Worm (Caenorhabditis elegans) whole organism, young adult: Measurements from ENCODE around the gene T13C5.7.

Source experiments
- B0035.1 ChIP-seq: sonication (generic microtip); optimal IDR thresholded peaks from 2 replicates; lab custom pipeline; 2016; ENCODE audit warnings: missing genetic modification characterization, mild to moderate bottlenecking, missing compliant biosample characterization, missing genotype, missing genetic modification reagents
- B0336.3 ChIP-seq: fragments of 200-800 bp; sonication (Bioruptor generic); IDR thresholded peaks from 2 replicates; pipeline ENCODE4 v1.3.6; 2022; ENCODE audit warnings: missing genetic modification characterization, missing compliant biosample characterization
- C06A6.2 ChIP-seq: fragments of 200-800 bp; sonication (Bioruptor generic); conservative IDR thresholded peaks from 2 replicates; pipeline ENCODE4 v1.3.6; 2022; ENCODE audit warnings: missing genetic modification characterization, missing compliant biosample characterization
- C17E4.6 ChIP-seq: fragments of 200-800 bp; sonication (Bioruptor generic); IDR thresholded peaks from 2 replicates; pipeline ENCODE4 v1.3.6; 2022; ENCODE audit warnings: missing genetic modification reagents, missing genetic modification characterization, missing compliant biosample characterization
- F10E7.11 ChIP-seq: sonication (generic microtip); optimal IDR thresholded peaks from 2 replicates; lab custom pipeline; 2017; ENCODE audit warnings: mild to moderate bottlenecking, missing genetic modification characterization, moderate library complexity, missing compliant biosample characterization
- F55B11.4 ChIP-seq: sonication (generic microtip); optimal IDR thresholded peaks from 2 replicates; lab custom pipeline; 2016; ENCODE audit warnings: missing compliant biosample characterization, missing genetic modification characterization, borderline replicate concordance; ENCODE audit not compliant: insufficient read depth
- K11D2.4 ChIP-seq: fragments of 200-800 bp; sonication (Bioruptor generic); IDR thresholded peaks from 2 replicates; pipeline ENCODE4 v1.3.6; 2022; ENCODE audit warnings: missing genetic modification reagents, missing genetic modification characterization, missing compliant biosample characterization
- Y53F4B.3 ChIP-seq: fragments of 200-800 bp; sonication (Bioruptor generic); IDR thresholded peaks from 2 replicates; pipeline ENCODE4 v1.3.6; 2022; ENCODE audit warnings: missing genetic modification reagents, missing genetic modification characterization, missing compliant biosample characterization
- Y95B8A.8 ChIP-seq: fragments of 200-800 bp; sonication (Bioruptor generic); IDR thresholded peaks from 2 replicates; pipeline ENCODE4 v1.3.6; 2022; ENCODE audit warnings: missing genetic modification reagents, missing genetic modification characterization, missing compliant biosample characterization
- ZK185.1 ChIP-seq: sonication (generic microtip); optimal IDR thresholded peaks from 2 replicates; lab custom pipeline; 2016; ENCODE audit warnings: mild to moderate bottlenecking, missing genetic modification characterization, missing compliant biosample characterization; ENCODE audit not compliant: poor library complexity, severe bottlenecking
- akir-1 ChIP-seq: fragments of 200-800 bp; sonication (Bioruptor generic); optimal IDR thresholded peaks from 2 replicates; lab custom pipeline; 2018; ENCODE audit warnings: mild to moderate bottlenecking, missing genetic modification characterization, moderate library complexity, missing compliant biosample characterization
- ama-1 ChIP-seq, 3 experiments: fragments of 150-350 bp in 1 of 3; sonication (generic microtip) in 2 of 3; optimal IDR thresholded peaks; 2 replicates each; lab custom pipeline; 2014 to 2018; ENCODE audit warnings: missing biosample characterization in 2 of 3, missing genetic modification characterization in 2 of 3, missing genetic modification reagents in 2 of 3
- atf-7 ChIP-seq: sonication (generic microtip); optimal IDR thresholded peaks from 2 replicates; lab custom pipeline; 2017; ENCODE audit warnings: mild to moderate bottlenecking, missing genetic modification characterization, missing compliant biosample characterization
- attf-6 ChIP-seq: fragments of 200-800 bp; sonication (Bioruptor generic); IDR thresholded peaks from 2 replicates; pipeline ENCODE4 v1.3.6; 2022; ENCODE audit warnings: missing genetic modification reagents, missing genetic modification characterization, missing compliant biosample characterization
- cebp-1 ChIP-seq, 2 experiments: fragments of 200-800 bp in 1 of 2; sonication (Bioruptor generic) in 1 of 2; sonication (generic microtip) in 1 of 2; IDR thresholded peaks in 1 of 2; optimal IDR thresholded peaks in 1 of 2; 2 replicates each; pipeline versions ENCODE4 v1.3.6 to Lab custom; 2017 to 2022; ENCODE audit warnings: missing compliant biosample characterization in 2 of 2, missing genetic modification characterization in 2 of 2, mild to moderate bottlenecking in 1 of 2, missing genetic modification reagents in 1 of 2, moderate library complexity in 1 of 2
- ceh-100 ChIP-seq: fragments of 200-800 bp; sonication (Bioruptor generic); IDR thresholded peaks from 2 replicates; pipeline ENCODE4 v1.3.6; 2022; ENCODE audit warnings: missing genetic modification reagents, missing genetic modification characterization, missing compliant biosample characterization
- ceh-40 ChIP-seq: fragments of 200-800 bp; sonication (Bioruptor generic); IDR thresholded peaks from 2 replicates; pipeline ENCODE4 v1.3.6; 2022; ENCODE audit warnings: missing genetic modification characterization, missing compliant biosample characterization
- ceh-58 ChIP-seq: fragments of 200-800 bp; sonication (Bioruptor generic); IDR thresholded peaks from 2 replicates; pipeline ENCODE4 v1.3.6; 2022; ENCODE audit warnings: missing genetic modification characterization, missing compliant biosample characterization
- ceh-91 ChIP-seq: fragments of 200-800 bp; sonication (Bioruptor generic); IDR thresholded peaks from 2 replicates; pipeline ENCODE4 v1.3.6; 2022; ENCODE audit warnings: missing genetic modification reagents, missing genetic modification characterization, missing compliant biosample characterization
- dox-1 ChIP-seq: fragments of 200-800 bp; sonication (Bioruptor generic); IDR thresholded peaks from 2 replicates; pipeline ENCODE4 v1.3.6; 2022; ENCODE audit warnings: missing genetic modification reagents, missing genetic modification characterization, missing compliant biosample characterization
- egl-18 ChIP-seq: fragments of 200-800 bp; sonication (Bioruptor generic); IDR thresholded peaks from 2 replicates; pipeline ENCODE4 v1.3.6; 2022; ENCODE audit warnings: missing genetic modification reagents, missing genetic modification characterization, missing compliant biosample characterization
- egl-44 ChIP-seq: fragments of 200-800 bp; sonication (Bioruptor generic); IDR thresholded peaks from 2 replicates; pipeline ENCODE4 v1.3.6; 2022; ENCODE audit warnings: missing genetic modification reagents, missing genetic modification characterization, missing compliant biosample characterization
- egrh-3 ChIP-seq: fragments of 200-800 bp; sonication (Bioruptor generic); IDR thresholded peaks from 2 replicates; pipeline ENCODE4 v1.3.6; 2022; ENCODE audit warnings: missing genetic modification reagents, missing genetic modification characterization, missing compliant biosample characterization
- ekl-4 ChIP-seq: fragments of 200-800 bp; sonication (Bioruptor generic); IDR thresholded peaks from 2 replicates; pipeline ENCODE4 v1.3.6; 2022; ENCODE audit warnings: missing genetic modification reagents, missing genetic modification characterization, missing compliant biosample characterization
- fkh-3 ChIP-seq: sonication (generic microtip); optimal IDR thresholded peaks from 2 replicates; lab custom pipeline; 2016; ENCODE audit warnings: mild to moderate bottlenecking, missing genetic modification characterization, missing compliant biosample characterization
- hmg-1.2 ChIP-seq: fragments of 200-800 bp; sonication (Bioruptor generic); IDR thresholded peaks from 2 replicates; pipeline ENCODE4 v1.3.6; 2022; ENCODE audit warnings: missing genetic modification reagents, missing genetic modification characterization, missing compliant biosample characterization
- hrde-1 ChIP-seq: sonication (generic microtip); optimal IDR thresholded peaks from 2 replicates; lab custom pipeline; 2016; ENCODE audit warnings: missing genetic modification characterization, mild to moderate bottlenecking, missing compliant biosample characterization, moderate library complexity, missing genotype, missing genetic modification reagents, borderline replicate concordance
- lag-1 ChIP-seq: fragments of 200-800 bp; sonication (Bioruptor generic); IDR thresholded peaks from 2 replicates; pipeline ENCODE4 v1.3.6; 2022; ENCODE audit warnings: missing genetic modification reagents, missing genetic modification characterization, missing compliant biosample characterization
- let-526 ChIP-seq: fragments of 200-800 bp; sonication (Bioruptor generic); IDR thresholded peaks from 2 replicates; pipeline ENCODE4 v1.3.6; 2022; ENCODE audit warnings: missing genetic modification reagents, missing genetic modification characterization, missing compliant biosample characterization
- let-607 ChIP-seq, 2 experiments: fragments of 200-800 bp in 1 of 2; sonication (Bioruptor generic) in 1 of 2; sonication (generic microtip) in 1 of 2; optimal IDR thresholded peaks; 2 replicates each; lab custom pipeline; 2016 to 2018; ENCODE audit warnings: mild to moderate bottlenecking in 2 of 2, missing compliant biosample characterization in 2 of 2, missing genetic modification characterization in 2 of 2, moderate library complexity in 2 of 2, missing genotype in 1 of 2
- lin-40 ChIP-seq: sonication (generic microtip); optimal IDR thresholded peaks from 2 replicates; lab custom pipeline; 2016; ENCODE audit warnings: missing genetic modification characterization, mild to moderate bottlenecking, missing compliant biosample characterization, missing genotype, missing genetic modification reagents
- lir-1 ChIP-seq: fragments of 200-800 bp; sonication (Bioruptor generic); conservative IDR thresholded peaks from 2 replicates; pipeline ENCODE4 v1.3.6; 2022; ENCODE audit warnings: missing genetic modification reagents, missing genetic modification characterization, missing compliant biosample characterization
- madf-6 ChIP-seq: fragments of 200-800 bp; sonication (Bioruptor generic); IDR thresholded peaks from 2 replicates; pipeline ENCODE4 v1.3.6; 2022; ENCODE audit warnings: missing genetic modification reagents, missing genetic modification characterization, missing compliant biosample characterization
- mes-4 ChIP-seq: sonication (generic microtip); optimal IDR thresholded peaks from 2 replicates; lab custom pipeline; 2016; ENCODE audit warnings: missing genotype, missing genetic modification characterization, missing compliant biosample characterization
- mxl-1 ChIP-seq: sonication (generic microtip); optimal IDR thresholded peaks from 2 replicates; lab custom pipeline; 2016; ENCODE audit warnings: missing genetic modification characterization, missing compliant biosample characterization
- nfya-1 ChIP-seq: sonication (generic microtip); optimal IDR thresholded peaks from 2 replicates; lab custom pipeline; 2017; ENCODE audit warnings: antibody characterized with exemption, missing compliant biosample characterization, missing genetic modification characterization, borderline replicate concordance; ENCODE audit not compliant: insufficient read depth
- nfya-2 ChIP-seq: fragments of 200-800 bp; sonication (Bioruptor generic); IDR thresholded peaks from 2 replicates; pipeline ENCODE4 v1.3.6; 2022; ENCODE audit warnings: missing genetic modification reagents, missing genetic modification characterization, missing compliant biosample characterization
- nhr-120 ChIP-seq: fragments of 200-800 bp; sonication (Bioruptor generic); IDR thresholded peaks from 2 replicates; pipeline ENCODE4 v1.3.6; 2022; ENCODE audit warnings: missing genetic modification characterization, missing compliant biosample characterization
- nhr-179 ChIP-seq: sonication (generic microtip); optimal IDR thresholded peaks from 2 replicates; lab custom pipeline; 2016; ENCODE audit warnings: mild to moderate bottlenecking, missing genetic modification characterization, missing compliant biosample characterization
- nhr-27 ChIP-seq: fragments of 200-800 bp; sonication (Bioruptor generic); optimal IDR thresholded peaks from 2 replicates; lab custom pipeline; 2018; ENCODE audit warnings: mild to moderate bottlenecking, missing genetic modification characterization, moderate library complexity, missing compliant biosample characterization
- repo-1 ChIP-seq: sonication (generic microtip); optimal IDR thresholded peaks from 2 replicates; lab custom pipeline; 2017; ENCODE audit warnings: mild to moderate bottlenecking, missing genetic modification characterization, missing compliant biosample characterization
- sea-2 ChIP-seq: fragments of 200-800 bp; sonication (Bioruptor generic); IDR thresholded peaks from 2 replicates; pipeline ENCODE4 v1.3.6; 2022; ENCODE audit warnings: missing genetic modification characterization, missing compliant biosample characterization
- somi-1 ChIP-seq: fragments of 200-800 bp; sonication (Bioruptor generic); optimal IDR thresholded peaks from 2 replicates; lab custom pipeline; 2018; ENCODE audit warnings: mild to moderate bottlenecking, missing genetic modification characterization, missing compliant biosample characterization
- tlf-1 ChIP-seq: fragments of 200-800 bp; sonication (Bioruptor generic); optimal IDR thresholded peaks from 2 replicates; lab custom pipeline; 2018; ENCODE audit warnings: mild to moderate bottlenecking, missing genetic modification characterization, missing compliant biosample characterization
- unc-130 ChIP-seq: sonication (generic microtip); optimal IDR thresholded peaks from 2 replicates; lab custom pipeline; 2016; ENCODE audit warnings: missing genetic modification reagents, missing genetic modification characterization, missing compliant biosample characterization
- zfh-2 ChIP-seq: fragments of 200-800 bp; sonication (Bioruptor generic); conservative IDR thresholded peaks from 2 replicates; pipeline ENCODE4 v1.3.6; 2022; ENCODE audit warnings: missing genetic modification reagents, missing genetic modification characterization, missing compliant biosample characterization
- ztf-26 ChIP-seq: sonication (generic microtip); optimal IDR thresholded peaks from 2 replicates; lab custom pipeline; 2017; ENCODE audit warnings: missing genetic modification characterization, missing compliant biosample characterization
- ztf-6 ChIP-seq: fragments of 200-800 bp; sonication (Bioruptor generic); IDR thresholded peaks from 2 replicates; pipeline ENCODE4 v1.3.6; 2022; ENCODE audit warnings: missing genetic modification reagents, missing genetic modification characterization, missing compliant biosample characterization

T13C5.7 gene

DNA sequence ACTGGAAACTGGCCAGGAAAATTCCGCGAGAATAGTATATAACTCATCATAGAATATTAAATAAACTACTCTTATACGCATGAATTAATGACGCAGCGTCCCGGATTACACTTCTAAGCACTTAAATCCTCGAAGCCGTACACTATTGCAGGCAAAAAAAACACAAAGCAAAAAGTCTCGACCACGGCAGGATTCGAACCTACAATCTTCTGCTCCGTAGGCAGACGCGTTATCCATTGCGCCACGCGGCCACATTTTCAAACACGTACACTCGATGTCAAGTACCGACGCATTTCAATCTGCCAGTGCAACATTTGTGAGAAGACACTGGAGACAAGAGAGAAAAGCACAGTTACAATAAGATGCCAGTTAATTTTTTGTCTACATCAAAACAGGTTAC, 39.5 kb downstream of the T13C5.7 start (continued):
- TF ChIP-seq ZK185.1 (tag; lab: Kevin White, UChicago): peak; percentile 60
- TF ChIP-seq lag-1 (GFP tag; lab: Robert Waterston, UW): no peak
- no peak for TF ChIP-seq nfya-1 (tag; lab: Kevin White, UChicago)
- TF ChIP-seq attf-6: no peak
- TF ChIP-seq nhr-179 (tag; lab: Kevin White, UChicago): peak; percentile 15
- TF ChIP-seq mes-4 (tag; lab: Kevin White, UChicago): peak; percentile 51
- peak; percentile 9 for TF ChIP-seq repo-1 (tag; lab: Kevin White, UChicago)
- TF ChIP-seq ceh-58 (GFP tag; lab: Robert Waterston, UW): no peak
- TF ChIP-seq egrh-3: no peak
- TF ChIP-seq lin-40 (tag; lab: Kevin White, UChicago): peak; percentile 63
- no peak for TF ChIP-seq F55B11.4 (tag; lab: Kevin White, UChicago)
- TF ChIP-seq let-607 (tag; optimal IDR thresholded peaks at IDR 0.05; lab: Kevin White, UChicago): peak in 1 of 2 experiments; percentile 33
- no peak for TF ChIP-seq C17E4.6 (GFP tag; lab: Robert Waterston, UW)
- no peak for TF ChIP-seq ztf-6 (GFP tag; lab: Robert Waterston, UW)
- no peak for TF ChIP-seq C06A6.2 (GFP tag; lab: Robert Waterston, UW)
- TF ChIP-seq B0336.3: no peak; the same call in 1 of the 2 replicates
- 0 out of 2 replicates have a peak, but pooled peaks have one; percentile 18 for TF ChIP-seq K11D2.4 (GFP tag; lab: Robert Waterston, UW)
- TF ChIP-seq ekl-4: 0 out of 2 replicates have a peak, but pooled peaks have one; percentile 13
- TF ChIP-seq sea-2: no peak
- TF ChIP-seq unc-130 (GFP tag; lab: Kevin White, UChicago): peak; percentile 15
- no peak for TF ChIP-seq ceh-100
- no peak for TF ChIP-seq zfh-2 (GFP tag; lab: Robert Waterston, UW)
- TF ChIP-seq dox-1: no peak; the same call in 1 of the 2 replicates
- 0 out of 2 replicates have a peak, but pooled peaks have one; percentile 22 for TF ChIP-seq let-526 (GFP tag; lab: Robert Waterston, UW)
- TF ChIP-seq nfya-2: no peak
- no peak for TF ChIP-seq F10E7.11 (tag; lab: Kevin White, UChicago)
- peak; percentile 55 for TF ChIP-seq ztf-26
- no peak for TF ChIP-seq ceh-91
- no peak for TF ChIP-seq akir-1 (GFP tag; lab: Kevin White, UChicago)
- no peak for TF ChIP-seq lir-1
- peak; percentile 66 for TF ChIP-seq hmg-1.2 (GFP tag; lab: Robert Waterston, UW)
- TF ChIP-seq tlf-1 (GFP tag; lab: Kevin White, UChicago): peak; percentile 32
- no peak for TF ChIP-seq fkh-3
- TF ChIP-seq egl-44 (GFP tag; lab: Robert Waterston, UW): no peak
- peak; percentile 5 for TF ChIP-seq hrde-1 (tag; lab: Kevin White, UChicago)
- peak; percentile 43 for TF ChIP-seq mxl-1 (tag; lab: Kevin White, UChicago)
- no peak for TF ChIP-seq Y95B8A.8 (GFP tag; lab: Robert Waterston, UW)
- TF ChIP-seq somi-1 (GFP tag; lab: Kevin White, UChicago): peak; percentile 37
- no peak for TF ChIP-seq Y53F4B.3 (GFP tag; lab: Robert Waterston, UW)
- no peak for TF ChIP-seq egl-18 (GFP tag; lab: Robert Waterston, UW)
- TF ChIP-seq ceh-40 (GFP tag; lab: Robert Waterston, UW): 0 out of 2 replicates have a peak, but pooled peaks have one; percentile 18
- no peak for TF ChIP-seq ama-1 (optimal IDR thresholded peaks at IDR 0.05; lab: Kevin White, UChicago)
- TF ChIP-seq ama-1 (GFP tag; optimal IDR thresholded peaks at IDR 0.05; lab: Kevin White, UChicago): no peak
- no peak for TF ChIP-seq atf-7 (tag; lab: Kevin White, UChicago)
- TF ChIP-seq cebp-1 (GFP tag; IDR thresholded peaks at IDR 0.05; lab: Robert Waterston, UW): no peak
- TF ChIP-seq cebp-1 (tag; optimal IDR thresholded peaks at IDR 0.05; lab: Kevin White, UChicago): no peak
- TF ChIP-seq madf-6 (GFP tag; lab: Robert Waterston, UW): no peak
- no peak for TF ChIP-seq nhr-27
- no peak for TF ChIP-seq B0035.1 (tag; lab: Kevin White, UChicago)
- TF ChIP-seq nhr-120 (GFP tag; lab: Robert Waterston, UW): no peak
